Fruit fly (Drosophila melanogaster): ENCODE measurements around the gene CG31998.
A peak's percentile ranks its signal among the peaks of the same experiment; 100 is the strongest.

CG31998 gene

dm6 chr4:225824-226223, 20.1 kb upstream of the CG31998 start (continued):
- TF ChIP-seq CG4707 (GFP tag; optimal IDR thresholded peaks at IDR 0.05) (no peak), Scr (GFP tag; IDR thresholded peaks at IDR 0.05; ENCODE audit: partially characterized antibody) (no peak), CG3838 (GFP tag; optimal IDR thresholded peaks at IDR 0.05) (peak; percentile 4), Dad (GFP tag; optimal IDR thresholded peaks at IDR 0.05) (no peak), dm (GFP tag; optimal IDR thresholded peaks at IDR 0.05) (no peak), pho (GFP tag; optimal IDR thresholded peaks at IDR 0.05) (peak; percentile 10), Fer1 (GFP tag; optimal IDR thresholded peaks at IDR 0.05) (peak; percentile 44), hkb (optimal IDR thresholded peaks at IDR 0.05) (no peak), hkb (GFP tag; IDR thresholded peaks at IDR 0.05) (0 out of 2 replicates have a peak, but pooled peaks have one; percentile 51), eyg (GFP tag; optimal IDR thresholded peaks at IDR 0.05) (peak; percentile 44), Side (GFP tag; optimal IDR thresholded peaks at IDR 0.05) (peak; percentile 20), pzg (GFP tag; optimal IDR thresholded peaks at IDR 0.05) (no peak), CG4360 (GFP tag; IDR thresholded peaks at IDR 0.05) (peak; percentile 30; the same call in 1 of the 2 replicates), CG12104 (GFP tag; optimal IDR thresholded peaks at IDR 0.05) (no peak), odd (GFP tag; optimal IDR thresholded peaks at IDR 0.05) (peak; percentile 46), Lhr (GFP tag; optimal IDR thresholded peaks at IDR 0.05) (peak; percentile 14), CoRest (tag; optimal IDR thresholded peaks at IDR 0.05) (no peak), CG6813 (GFP tag; optimal IDR thresholded peaks at IDR 0.05) (peak; percentile 68), CG30020 (tag; optimal IDR thresholded peaks at IDR 0.05) (peak; percentile 71), wek (GFP tag; optimal IDR thresholded peaks at IDR 0.05) (peak; percentile 46), sug (tag; optimal IDR thresholded peaks at IDR 0.05) (peak; percentile 38), dpn (GFP tag; optimal IDR thresholded peaks at IDR 0.05) (no peak), sens (GFP tag) (peak; percentile 92), vnd (GFP tag; IDR thresholded peaks at IDR 0.05; ENCODE audit: partially characterized antibody) (no peak), trem (tag; optimal IDR thresholded peaks at IDR 0.05) (no peak), GATAe (GFP tag; conservative IDR thresholded peaks at IDR 0.05) (no peak), CG13894 (tag; optimal IDR thresholded peaks at IDR 0.05) (peak; percentile 26), CG7745 (tag; optimal IDR thresholded peaks at IDR 0.05) (peak; percentile 51), CrebB (tag; optimal IDR thresholded peaks at IDR 0.05) (peak; percentile 49), CG33213 (GFP tag; optimal IDR thresholded peaks at IDR 0.05) (peak; percentile 5), nom (GFP tag; optimal IDR thresholded peaks at IDR 0.05) (peak; percentile 33), sc (optimal IDR thresholded peaks at IDR 0.05) (no peak), sc (GFP tag; optimal IDR thresholded peaks at IDR 0.05) (peak; percentile 28), CG2120 (GFP tag; optimal IDR thresholded peaks at IDR 0.05) (no peak), B-H2 (GFP tag; optimal IDR thresholded peaks at IDR 0.05) (peak; percentile 5), row (GFP tag; IDR thresholded peaks at IDR 0.05) (no peak), YL-1 (GFP tag; optimal IDR thresholded peaks at IDR 0.05) (peak; percentile 48), CG43689 (GFP tag; IDR thresholded peaks at IDR 0.05) (no peak), Spps (tag; optimal IDR thresholded peaks at IDR 0.05) (peak; percentile 3), CG13296 (GFP tag; optimal IDR thresholded peaks at IDR 0.05) (peak; percentile 57), Med (GFP tag) (peak; percentile 69), ham (GFP tag; IDR thresholded peaks at IDR 0.05) (no peak), PHDP (tag; optimal IDR thresholded peaks at IDR 0.05) (peak; percentile 34), CG18262 (tag; optimal IDR thresholded peaks at IDR 0.05) (peak; percentile 48), CG7271 (tag; optimal IDR thresholded peaks at IDR 0.05) (peak; percentile 44), tll (GFP tag; optimal IDR thresholded peaks at IDR 0.05) (peak in 1 of 2 experiments; percentile 64), Asciz (GFP tag; optimal IDR thresholded peaks at IDR 0.05) (peak; percentile 45), CG1603 (tag; optimal IDR thresholded peaks at IDR 0.05) (peak; percentile 43), CG2875 (GFP tag; optimal IDR thresholded peaks at IDR 0.05) (peak; percentile 48), Bteb2 (GFP tag; optimal IDR thresholded peaks at IDR 0.05) (peak; percentile 16)
